Fruit fly (Drosophila melanogaster): ENCODE results near the gene CG13084.

DNA sequence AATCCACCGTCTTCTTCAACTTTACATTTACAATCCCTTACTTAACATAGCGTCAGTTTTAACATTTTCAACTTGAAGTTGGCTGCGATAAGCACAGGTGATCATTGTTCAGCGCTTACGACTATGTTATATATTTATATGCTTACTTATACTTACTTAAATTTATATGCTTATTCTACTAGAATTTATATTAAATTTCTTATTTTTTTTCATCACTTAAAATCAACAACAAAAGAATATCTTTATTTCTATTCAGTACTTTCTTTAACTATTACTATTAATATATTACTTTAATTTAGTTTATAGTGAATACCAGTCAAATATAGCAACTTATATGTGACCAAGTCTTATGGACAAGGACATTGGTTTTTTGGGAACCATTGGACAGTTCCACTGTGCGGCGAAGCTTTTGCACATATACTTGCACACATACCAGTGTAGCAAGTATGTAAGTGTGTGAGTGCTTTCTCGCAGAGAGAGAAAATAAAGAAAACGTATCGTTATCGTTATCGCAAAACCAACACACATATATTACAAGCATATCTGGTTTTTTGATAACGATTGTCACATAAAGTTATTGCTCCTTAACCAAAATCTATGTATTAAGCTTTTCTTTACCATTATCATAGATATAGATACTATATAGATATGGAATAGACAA, 32.6 kb downstream of the CG13084 start, which contains the start of gene Hasp:
- TF ChIP-seq Hr78 (GFP tag; optimal IDR thresholded peaks at IDR 0.05) (no peak), ey (GFP tag; optimal IDR thresholded peaks at IDR 0.05) (no peak), CG32264 (GFP tag; optimal IDR thresholded peaks at IDR 0.05) (no peak), usp (GFP tag; optimal IDR thresholded peaks at IDR 0.05) (no peak), Dfd (GFP tag; optimal IDR thresholded peaks at IDR 0.05) (no peak), CG9705 (GFP tag; optimal IDR thresholded peaks at IDR 0.05) (no peak), OdsH (GFP tag; optimal IDR thresholded peaks at IDR 0.05) (no peak), CrebA (GFP tag; optimal IDR thresholded peaks at IDR 0.05; ENCODE audit: borderline replicate concordance) (no peak), psq (GFP tag; optimal IDR thresholded peaks at IDR 0.05) (no peak), h (GFP tag; optimal IDR thresholded peaks at IDR 0.05) (no peak)
